Fruit fly (Drosophila melanogaster) whole organism, embryonic: Measurements from ENCODE around the gene bark.

Experiments
- Asciz ChIP-seq: fragments of 200-800 bp; sonication (Bioruptor generic); optimal IDR thresholded peaks from 2 replicates; lab custom pipeline; 2017; ENCODE audit warnings: missing biosample characterization, mild to moderate bottlenecking, missing genetic modification characterization, missing genetic modification reagents
- Atf-2 ChIP-seq: fragments of 200-800 bp; sonication (Bioruptor generic); optimal IDR thresholded peaks from 2 replicates; lab custom pipeline; 2016; ENCODE audit warnings: missing biosample characterization, missing genetic modification characterization
- Awh ChIP-seq: fragments of 200-800 bp; sonication (Bioruptor generic); IDR thresholded peaks from 2 replicates; pipeline ENCODE4, ENCODE4 v1.3.6; 2022; ENCODE audit warnings: missing biosample characterization, missing genetic modification characterization
- CG11456 ChIP-seq: fragments of 200-800 bp; sonication (Bioruptor generic); IDR thresholded peaks from 3 replicates; pipeline ENCODE4 v1.3.6; 2022; ENCODE audit warnings: missing biosample characterization, missing genetic modification characterization
- CG13296 ChIP-seq: fragments of 200-800 bp; sonication (Bioruptor generic); optimal IDR thresholded peaks from 3 replicates; lab custom pipeline; 2018; ENCODE audit warnings: missing biosample characterization, mild to moderate bottlenecking, missing genetic modification characterization
- CG13624 ChIP-seq: fragments of 200-800 bp; sonication (Bioruptor generic); optimal IDR thresholded peaks from 2 replicates; lab custom pipeline; 2016; ENCODE audit warnings: missing biosample characterization, missing genetic modification characterization
- CG14050 ChIP-seq: fragments of 200-800 bp; sonication (Bioruptor generic); IDR thresholded peaks from 3 replicates; pipeline ENCODE4 v1.3.6; 2022; ENCODE audit warnings: missing biosample characterization, missing genetic modification characterization
- CG14860 ChIP-seq: fragments of 200-800 bp; sonication (Bioruptor generic); IDR thresholded peaks from 3 replicates; pipeline ENCODE4 v1.3.6; 2022; ENCODE audit warnings: missing biosample characterization, missing genetic modification characterization; ENCODE audit not compliant: partially characterized antibody
- CG1602 ChIP-seq: fragments of 200-800 bp; sonication (Bioruptor generic); optimal IDR thresholded peaks from 3 replicates; lab custom pipeline; 2016; ENCODE audit warnings: missing biosample characterization, missing genetic modification characterization
- CG18476 ChIP-seq: fragments of 200-800 bp; sonication (Bioruptor generic); optimal IDR thresholded peaks from 2 replicates; lab custom pipeline; 2016; ENCODE audit warnings: missing biosample characterization, mild to moderate bottlenecking, missing genetic modification characterization
- CG18619 ChIP-seq: fragments of 200-800 bp; sonication (Bioruptor generic); optimal IDR thresholded peaks from 3 replicates; lab custom pipeline; 2017; ENCODE audit warnings: missing biosample characterization, mild to moderate bottlenecking, missing genetic modification characterization
- CG2120 ChIP-seq: fragments of 200-800 bp; sonication (Bioruptor generic); optimal IDR thresholded peaks from 3 replicates; lab custom pipeline; 2016; ENCODE audit warnings: missing biosample characterization, missing genetic modification characterization
- CG2678 ChIP-seq: fragments of 200-800 bp; sonication (Bioruptor generic); optimal IDR thresholded peaks from 3 replicates; lab custom pipeline; 2019; ENCODE audit warnings: missing biosample characterization, mild to moderate bottlenecking, missing genetic modification characterization, moderate library complexity
- CG32772 ChIP-seq: fragments of 200-800 bp; sonication (Bioruptor generic); IDR thresholded peaks from 2 replicates; pipeline ENCODE4 v1.3.6; 2022; ENCODE audit warnings: missing biosample characterization, missing genetic modification characterization
- CG42726 ChIP-seq: fragments of 200-800 bp; sonication (Bioruptor generic); IDR thresholded peaks from 2 replicates; pipeline ENCODE4 v1.3.6; 2022; ENCODE audit warnings: missing biosample characterization, missing genetic modification characterization; ENCODE audit not compliant: partially characterized antibody
- CG5953 ChIP-seq: fragments of 200-800 bp; sonication (Bioruptor generic); IDR thresholded peaks from 2 replicates; pipeline ENCODE4 v1.3.6; 2022; ENCODE audit warnings: missing biosample characterization, missing genetic modification characterization
- CG6254 ChIP-seq: fragments of 200-800 bp; sonication (Bioruptor generic); optimal IDR thresholded peaks from 3 replicates; lab custom pipeline; 2017; ENCODE audit warnings: mild to moderate bottlenecking, missing biosample characterization, missing genetic modification reagents, missing genetic modification characterization
- CG6689 ChIP-seq: fragments of 200-800 bp; sonication (Bioruptor generic); IDR thresholded peaks from 2 replicates; pipeline ENCODE4 v1.3.6; 2022; ENCODE audit warnings: missing biosample characterization, missing genetic modification characterization
- CG7786 ChIP-seq: fragments of 200-800 bp; sonication (Bioruptor generic); optimal IDR thresholded peaks from 2 replicates; lab custom pipeline; 2016; ENCODE audit warnings: missing biosample characterization, missing genetic modification characterization
- CG8089 ChIP-seq: fragments of 200-800 bp; sonication (Bioruptor generic); optimal IDR thresholded peaks from 3 replicates; lab custom pipeline; 2016; ENCODE audit warnings: missing biosample characterization, missing genetic modification characterization
- CTCF ChIP-seq: fragments of 200-800 bp; sonication (Bioruptor generic); optimal IDR thresholded peaks from 2 replicates; lab custom pipeline; 2017; ENCODE audit warnings: missing biosample characterization, mild to moderate bottlenecking, missing genetic modification characterization, moderate library complexity
- D19A ChIP-seq: fragments of 200-800 bp; optimal IDR thresholded peaks from 3 replicates; lab custom pipeline; 2019; ENCODE audit warnings: missing biosample characterization, mild to moderate bottlenecking, missing genetic modification characterization, moderate library complexity
- Dek ChIP-seq: fragments of 200-800 bp; sonication (Bioruptor generic); optimal IDR thresholded peaks from 3 replicates; lab custom pipeline; 2019; ENCODE audit warnings: missing biosample characterization, mild to moderate bottlenecking, missing genetic modification characterization, moderate library complexity
- E2f2 ChIP-seq: fragments of 200-800 bp; sonication (Bioruptor generic); IDR thresholded peaks from 2 replicates; pipeline ENCODE4 v1.3.6; 2022; ENCODE audit warnings: missing biosample characterization, missing genetic modification characterization
- Ets97D ChIP-seq: fragments of 200-800 bp; sonication (Bioruptor generic); optimal IDR thresholded peaks from 3 replicates; lab custom pipeline; 2016; ENCODE audit warnings: missing biosample characterization, missing genetic modification characterization
- Gsc ChIP-seq: fragments of 200-800 bp; sonication (Bioruptor generic); IDR thresholded peaks from 2 replicates; pipeline ENCODE4 v1.3.6; 2022; ENCODE audit warnings: missing biosample characterization, missing genetic modification characterization
- Hmr ChIP-seq: fragments of 200-800 bp; sonication (Bioruptor generic); optimal IDR thresholded peaks from 3 replicates; lab custom pipeline; 2017; ENCODE audit warnings: mild to moderate bottlenecking, missing biosample characterization, missing genetic modification reagents, missing genetic modification characterization
- Hr39 ChIP-seq: fragments of >200 bp; optimal IDR thresholded peaks from 2 replicates; lab custom pipeline; 2017
- NC2β ChIP-seq: fragments of 200-800 bp; sonication (Bioruptor generic); optimal IDR thresholded peaks from 2 replicates; lab custom pipeline; 2016; ENCODE audit warnings: missing biosample characterization, missing genetic modification characterization
- Nf-YB ChIP-seq: fragments of 200-800 bp; sonication (Bioruptor generic); optimal IDR thresholded peaks from 3 replicates; lab custom pipeline; 2019; ENCODE audit warnings: missing biosample characterization, mild to moderate bottlenecking, missing genetic modification characterization, moderate library complexity
- Nf-YC ChIP-seq: fragments of 200-800 bp; optimal IDR thresholded peaks from 3 replicates; lab custom pipeline; 2019; ENCODE audit warnings: missing biosample characterization, mild to moderate bottlenecking, missing genetic modification characterization, moderate library complexity
- Sox102F ChIP-seq: fragments of 200-800 bp; sonication (Bioruptor generic); optimal IDR thresholded peaks from 2 replicates; lab custom pipeline; 2018; ENCODE audit warnings: missing biosample characterization, mild to moderate bottlenecking, missing genetic modification characterization, moderate library complexity
- TFAM ChIP-seq: fragments of 200-800 bp; sonication (Bioruptor generic); optimal IDR thresholded peaks from 2 replicates; lab custom pipeline; 2017; ENCODE audit warnings: missing biosample characterization, missing genetic modification characterization, inconsistent platforms
- Xrp1 ChIP-seq: fragments of 200-800 bp; sonication (Bioruptor generic); IDR thresholded peaks from 2 replicates; pipeline ENCODE4 v1.3.6; 2022; ENCODE audit warnings: missing biosample characterization, missing genetic modification characterization
- cas ChIP-seq: fragments of 200-800 bp; sonication (Bioruptor generic); IDR thresholded peaks from 2 replicates; pipeline ENCODE4 v1.3.6; 2022; ENCODE audit warnings: missing biosample characterization, missing genetic modification characterization
- cg ChIP-seq: fragments of 200-800 bp; sonication (Bioruptor generic); optimal IDR thresholded peaks from 3 replicates; lab custom pipeline; 2019; ENCODE audit warnings: missing biosample characterization, mild to moderate bottlenecking, missing genetic modification characterization, moderate library complexity
- chif ChIP-seq, 2 experiments: fragments of 200-800 bp; sonication (Bioruptor generic); optimal IDR thresholded peaks; 3 replicates each; lab custom pipeline; 2016; ENCODE audit warnings: missing biosample characterization in 2 of 2, missing genetic modification characterization in 2 of 2
- chinmo ChIP-seq: fragments of 200-800 bp; sonication (Bioruptor generic); IDR thresholded peaks from 4 replicates; pipeline ENCODE4 v1.3.6; 2022; ENCODE audit warnings: missing biosample characterization, missing genetic modification characterization; ENCODE audit not compliant: partially characterized antibody
- crol ChIP-seq: fragments of 200-800 bp; sonication (Bioruptor generic); IDR thresholded peaks from 2 replicates; pipeline ENCODE4 v1.3.6; 2022; ENCODE audit warnings: missing biosample characterization, missing genetic modification characterization
- dmrt11E ChIP-seq: fragments of 200-800 bp; sonication (Bioruptor generic); optimal IDR thresholded peaks from 3 replicates; lab custom pipeline; 2018; ENCODE audit warnings: missing biosample characterization, mild to moderate bottlenecking, missing genetic modification characterization, moderate library complexity
- ems ChIP-seq: fragments of 200-800 bp; sonication (Bioruptor generic); optimal IDR thresholded peaks from 3 replicates; lab custom pipeline; 2016; ENCODE audit warnings: missing biosample characterization, missing genetic modification characterization
- exex ChIP-seq: fragments of 200-800 bp; sonication (Bioruptor generic); optimal IDR thresholded peaks from 4 replicates; lab custom pipeline; 2018; ENCODE audit warnings: missing biosample characterization, mild to moderate bottlenecking, missing genetic modification characterization, moderate library complexity
- gro ChIP-seq: fragments of 200-800 bp; sonication (Bioruptor generic); optimal IDR thresholded peaks from 2 replicates; lab custom pipeline; 2016; ENCODE audit warnings: missing biosample characterization, missing genetic modification characterization
- hkb ChIP-seq, 2 experiments: fragments of 200-800 bp in 1 of 2; fragments of >200 bp in 1 of 2; sonication (Bioruptor generic) in 1 of 2; IDR thresholded peaks in 1 of 2; optimal IDR thresholded peaks in 1 of 2; 2 replicates each; pipeline versions ENCODE4 v1.3.6 to Lab custom; 2017 to 2022; ENCODE audit warnings: missing biosample characterization in 1 of 2, missing genetic modification characterization in 1 of 2
- lab ChIP-seq: fragments of 200-800 bp; sonication (Bioruptor generic); optimal IDR thresholded peaks from 3 replicates; lab custom pipeline; 2017; ENCODE audit warnings: missing biosample characterization, missing genetic modification characterization, mild to moderate bottlenecking, moderate library complexity, missing genetic modification reagents
- maf-S ChIP-seq: fragments of 200-800 bp; sonication (Bioruptor generic); optimal IDR thresholded peaks from 2 replicates; lab custom pipeline; 2016; ENCODE audit warnings: missing biosample characterization, missing genetic modification characterization
- nerfin-1 ChIP-seq: fragments of 200-800 bp; sonication (Bioruptor generic); optimal IDR thresholded peaks from 3 replicates; lab custom pipeline; 2019; ENCODE audit warnings: missing biosample characterization, mild to moderate bottlenecking, missing genetic modification characterization, moderate library complexity
- phol ChIP-seq: fragments of 200-800 bp; sonication (Bioruptor generic); optimal IDR thresholded peaks from 3 replicates; lab custom pipeline; 2018; ENCODE audit warnings: missing biosample characterization, mild to moderate bottlenecking, missing genetic modification characterization, moderate library complexity
- ssp ChIP-seq: fragments of 200-800 bp; sonication (Bioruptor generic); IDR thresholded peaks from 2 replicates; pipeline ENCODE4 v1.3.6; 2022; ENCODE audit warnings: missing biosample characterization, missing genetic modification characterization
- zf30C ChIP-seq: fragments of 200-800 bp; sonication (Bioruptor generic); optimal IDR thresholded peaks from 3 replicates; lab custom pipeline; 2018; ENCODE audit warnings: missing biosample characterization, mild to moderate bottlenecking, missing genetic modification characterization

bark gene

dm6 chr2L:3775767-3776351, 11.1 kb upstream of the bark start (continued):
- TF ChIP-seq chinmo (no peak), Nf-YB (GFP tag; lab: Kevin White, UChicago) (peak; percentile 23), lab (GFP tag; lab: Kevin White, UChicago) (peak; percentile 9), CG42726 (GFP tag; lab: Robert Waterston, UW) (no peak), ems (no peak), chif (GFP tag; optimal IDR thresholded peaks at IDR 0.05; lab: Kevin White, UChicago) (peak in 1 of 2 experiments; percentile 74), Ets97D (GFP tag; lab: Kevin White, UChicago) (no peak), CG7786 (GFP tag; lab: Kevin White, UChicago) (peak; percentile 33), CG5953 (GFP tag; lab: Robert Waterston, UW) (0 out of 2 replicates have a peak, but pooled peaks have one; percentile 19), Awh (GFP tag; lab: Robert Waterston, UW) (no peak), Dek (tag; lab: Kevin White, UChicago) (no peak), CG8089 (no peak), zf30C (GFP tag; lab: Kevin White, UChicago) (no peak), Hmr (peak; percentile 3), Hr39 (lab: Kevin White, UChicago) (no peak), Asciz (GFP tag; lab: Kevin White, UChicago) (peak; percentile 21), gro (GFP tag; lab: Kevin White, UChicago) (no peak), Sox102F (peak; percentile 51), Xrp1 (peak; percentile 71), CG18619 (GFP tag; lab: Kevin White, UChicago) (peak; percentile 13), TFAM (GFP tag; lab: Kevin White, UChicago) (no peak), Atf-2 (GFP tag; lab: Kevin White, UChicago) (peak; percentile 60), nerfin-1 (tag; lab: Kevin White, UChicago) (no peak), cg (GFP tag; lab: Kevin White, UChicago) (no peak), ssp (GFP tag; lab: Robert Waterston, UW) (0 out of 2 replicates have a peak, but pooled peaks have one; percentile 7), NC2β (GFP tag; lab: Kevin White, UChicago) (peak; percentile 25), CG1602 (GFP tag; lab: Kevin White, UChicago) (peak; percentile 23), CG13296 (GFP tag; lab: Kevin White, UChicago) (no peak), CG2678 (tag; lab: Kevin White, UChicago) (peak; percentile 56), Gsc (no peak), dmrt11E (tag; lab: Kevin White, UChicago) (peak; percentile 78), CG13624 (GFP tag; lab: Kevin White, UChicago) (no peak), maf-S (GFP tag; lab: Kevin White, UChicago) (no peak), CTCF (GFP tag; lab: Kevin White, UChicago) (no peak), CG11456 (GFP tag; lab: Robert Waterston, UW) (peak; percentile 53; the same call in 1 of the 3 replicates), CG14860 (GFP tag; lab: Robert Waterston, UW) (no peak), CG18476 (peak; percentile 25), cas (GFP tag; lab: Robert Waterston, UW) (no peak), crol (no peak), exex (tag; lab: Kevin White, UChicago) (no peak), E2f2 (no peak; the same call in 1 of the 2 replicates), CG32772 (GFP tag; lab: Robert Waterston, UW) (0 out of 2 replicates have a peak, but pooled peaks have one; percentile 44), CG6254 (GFP tag; lab: Kevin White, UChicago) (peak; percentile 29), Nf-YC (tag; lab: Kevin White, UChicago) (no peak), CG2120 (peak; percentile 32), hkb (optimal IDR thresholded peaks at IDR 0.05; lab: Kevin White, UChicago) (no peak), hkb (GFP tag; IDR thresholded peaks at IDR 0.05; lab: Robert Waterston, UW) (0 out of 2 replicates have a peak, but pooled peaks have one; percentile 29), D19A (tag; lab: Kevin White, UChicago) (peak; percentile 36), CG14050 (GFP tag; lab: Robert Waterston, UW) (no peak), CG6689 (peak; percentile 77), phol (tag; lab: Kevin White, UChicago) (peak; percentile 69)
